Worm (Caenorhabditis elegans): ENCODE measurements around the gene Y71G10AR.4.

DNA sequence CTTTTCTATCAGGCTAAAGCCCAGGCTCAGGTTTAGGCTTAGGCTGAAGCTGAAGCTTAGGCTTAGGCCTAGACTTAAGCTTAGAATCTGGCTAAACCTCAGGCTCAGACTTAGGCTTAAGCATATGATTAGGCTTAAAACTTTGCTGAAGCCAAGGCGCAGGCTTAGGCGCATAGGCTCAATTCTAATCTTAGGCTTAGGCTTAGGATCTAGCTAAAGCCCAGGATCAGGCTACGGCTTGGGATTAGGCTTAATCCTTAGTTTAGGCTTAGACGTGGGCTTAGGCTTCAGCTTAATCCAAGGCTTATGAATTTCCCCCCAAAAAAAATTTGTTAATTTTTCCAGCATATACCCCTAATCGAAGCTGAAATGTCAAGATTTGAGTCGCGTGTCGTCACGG lies 29.8 kb downstream of the Y71G10AR.4 start:
- TF ChIP-seq zag-1 (tag; optimal IDR thresholded peaks at IDR 0.05): no peak
- TF ChIP-seq aly-2 (tag; optimal IDR thresholded peaks at IDR 0.05): no peak
